Worm (Caenorhabditis elegans): ENCODE measurements around the gene grd-8.

DNA sequence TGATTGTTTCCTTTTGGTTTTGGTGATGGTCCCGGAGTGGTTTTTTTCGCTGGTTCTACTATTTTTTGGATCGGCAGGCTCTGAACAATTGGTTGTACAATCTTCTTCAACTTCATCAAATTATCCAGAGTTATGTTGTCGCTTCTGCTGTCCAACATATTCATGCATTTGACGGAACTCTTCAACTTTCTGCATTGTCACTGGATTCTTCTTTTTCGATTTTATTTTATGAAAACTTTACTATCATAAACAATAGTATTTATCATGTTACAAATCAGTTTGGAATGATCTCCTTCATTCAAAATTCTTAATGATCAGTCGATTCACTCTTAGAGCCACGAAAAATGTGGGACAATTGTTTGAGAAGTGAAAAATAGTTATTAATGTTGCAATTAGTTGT, 9.8 kb downstream of the grd-8 start:
- TF ChIP-seq ztf-4 (tag; optimal IDR thresholded peaks at IDR 0.05) (no peak), R02D3.7 (tag; optimal IDR thresholded peaks at IDR 0.05) (no peak), ZK546.5 (tag; optimal IDR thresholded peaks at IDR 0.05) (no peak), sea-2 (GFP tag; optimal IDR thresholded peaks at IDR 0.05) (no peak), zag-1 (tag; optimal IDR thresholded peaks at IDR 0.05) (no peak), ceh-9 (tag; optimal IDR thresholded peaks at IDR 0.05) (no peak), nhr-11 (tag; optimal IDR thresholded peaks at IDR 0.05) (no peak), nhr-23 (tag; optimal IDR thresholded peaks at IDR 0.05) (no peak), aly-2 (tag; optimal IDR thresholded peaks at IDR 0.05) (no peak), egl-27 (tag; optimal IDR thresholded peaks at IDR 0.05) (no peak), elt-3 (tag; optimal IDR thresholded peaks at IDR 0.05) (no peak)
